Fruit fly (Drosophila melanogaster) whole organism, embryonic: ENCODE measurements around the gene CG3224.

Source experiments
- Ada2b ChIP-seq: fragments of 200-800 bp; sonication (Bioruptor generic); IDR thresholded peaks from 2 replicates; pipeline ENCODE4 v1.3.6; 2022; ENCODE audit warnings: missing biosample characterization, missing genetic modification characterization
- Atf6 ChIP-seq: fragments of 200-800 bp; sonication (Bioruptor generic); IDR thresholded peaks from 2 replicates; pipeline ENCODE4 v1.3.6; 2022; ENCODE audit warnings: missing biosample characterization, missing genetic modification characterization
- CG12104 ChIP-seq: fragments of 200-800 bp; sonication (Bioruptor generic); optimal IDR thresholded peaks from 3 replicates; lab custom pipeline; 2016; ENCODE audit warnings: missing biosample characterization, missing genetic modification characterization
- CG12942 ChIP-seq: fragments of 200-800 bp; sonication (Bioruptor generic); optimal IDR thresholded peaks from 3 replicates; lab custom pipeline; 2016; ENCODE audit warnings: missing biosample characterization, missing genetic modification characterization
- CG14860 ChIP-seq: fragments of 200-800 bp; sonication (Bioruptor generic); IDR thresholded peaks from 3 replicates; pipeline ENCODE4 v1.3.6; 2022; ENCODE audit warnings: missing biosample characterization, missing genetic modification characterization; ENCODE audit not compliant: partially characterized antibody
- CG14965 ChIP-seq: fragments of 200-800 bp; sonication (Bioruptor generic); optimal IDR thresholded peaks from 2 replicates; lab custom pipeline; 2016; ENCODE audit warnings: missing biosample characterization, missing genetic modification characterization, borderline replicate concordance
- CG15479 ChIP-seq: fragments of 200-800 bp; sonication (Bioruptor generic); optimal IDR thresholded peaks from 3 replicates; lab custom pipeline; 2019; ENCODE audit warnings: missing biosample characterization, mild to moderate bottlenecking, missing genetic modification characterization, moderate library complexity
- CG16815 ChIP-seq: fragments of 200-800 bp; sonication (Bioruptor generic); optimal IDR thresholded peaks from 3 replicates; lab custom pipeline; 2017; ENCODE audit warnings: missing biosample characterization, mild to moderate bottlenecking, missing genetic modification characterization
- CG2120 ChIP-seq: fragments of 200-800 bp; sonication (Bioruptor generic); optimal IDR thresholded peaks from 3 replicates; lab custom pipeline; 2016; ENCODE audit warnings: missing biosample characterization, missing genetic modification characterization
- CG2199 ChIP-seq: fragments of 200-800 bp; sonication (Bioruptor generic); IDR thresholded peaks from 3 replicates; pipeline ENCODE4 v1.3.6; 2022; ENCODE audit warnings: missing biosample characterization, missing genetic modification characterization
- CG30020 ChIP-seq: fragments of 200-800 bp; optimal IDR thresholded peaks from 2 replicates; lab custom pipeline; 2019; ENCODE audit warnings: missing biosample characterization, mild to moderate bottlenecking, missing genetic modification characterization, moderate library complexity
- CG3995 ChIP-seq: fragments of 200-800 bp; sonication (Bioruptor generic); optimal IDR thresholded peaks from 3 replicates; lab custom pipeline; 2016; ENCODE audit warnings: missing biosample characterization, missing genetic modification characterization
- CG42726 ChIP-seq: fragments of 200-800 bp; sonication (Bioruptor generic); IDR thresholded peaks from 2 replicates; pipeline ENCODE4 v1.3.6; 2022; ENCODE audit warnings: missing biosample characterization, missing genetic modification characterization; ENCODE audit not compliant: partially characterized antibody
- CG43689 ChIP-seq: fragments of 200-800 bp; sonication (Bioruptor generic); IDR thresholded peaks from 2 replicates; pipeline ENCODE4 v1.3.6; 2022; ENCODE audit warnings: missing biosample characterization, missing genetic modification characterization
- CG9215 ChIP-seq: fragments of 200-800 bp; sonication (Bioruptor generic); IDR thresholded peaks from 2 replicates; pipeline ENCODE4 v1.3.6; 2022; ENCODE audit warnings: missing biosample characterization, missing genetic modification characterization
- CoRest ChIP-seq: fragments of 200-800 bp; sonication (Bioruptor generic); optimal IDR thresholded peaks from 3 replicates; lab custom pipeline; 2018; ENCODE audit warnings: missing biosample characterization, mild to moderate bottlenecking, missing genetic modification characterization, moderate library complexity
- CrebB ChIP-seq: fragments of 200-800 bp; sonication (Bioruptor generic); optimal IDR thresholded peaks from 3 replicates; lab custom pipeline; 2018; ENCODE audit warnings: missing biosample characterization, mild to moderate bottlenecking, missing genetic modification characterization
- D ChIP-seq, 2 experiments: fragments of 200-800 bp in 1 of 2; fragments of >200 bp in 1 of 2; sonication (Bioruptor generic) in 1 of 2; optimal IDR thresholded peaks; 2 replicates in 1 of 2; 3 replicates in 1 of 2; lab custom pipeline; 2017; ENCODE audit warnings: mild to moderate bottlenecking in 1 of 2, missing biosample characterization in 1 of 2, missing genetic modification characterization in 1 of 2, missing genetic modification reagents in 1 of 2
- Dek ChIP-seq: fragments of 200-800 bp; sonication (Bioruptor generic); optimal IDR thresholded peaks from 3 replicates; lab custom pipeline; 2019; ENCODE audit warnings: missing biosample characterization, mild to moderate bottlenecking, missing genetic modification characterization, moderate library complexity
- Dfd ChIP-seq, 2 experiments: fragments of >200 bp; optimal IDR thresholded peaks; 2 replicates each; lab custom pipeline; 2017; ENCODE audit warnings: missing biosample characterization in 2 of 2, missing genetic modification characterization in 2 of 2
- Doc2 ChIP-seq: fragments of 200-800 bp; sonication (Bioruptor generic); IDR thresholded peaks from 2 replicates; pipeline ENCODE4 v1.3.6; 2022; ENCODE audit warnings: missing biosample characterization, missing genetic modification characterization
- Drgx ChIP-seq: fragments of 200-800 bp; sonication (Bioruptor generic); IDR thresholded peaks from 2 replicates; pipeline ENCODE4 v1.3.6; 2022; ENCODE audit warnings: missing biosample characterization, missing genetic modification characterization
- GATAe ChIP-seq: fragments of 200-800 bp; sonication (Bioruptor generic); conservative IDR thresholded peaks from 2 replicates; pipeline ENCODE4 v1.3.6; 2022; ENCODE audit warnings: missing biosample characterization, missing genetic modification characterization
- Gug ChIP-seq: fragments of 200-800 bp; sonication (Bioruptor generic); IDR thresholded peaks from 4 replicates; pipeline ENCODE4 v1.3.6; 2022; ENCODE audit warnings: missing biosample characterization, missing genetic modification characterization
- Hand ChIP-seq: fragments of 200-800 bp; sonication (Bioruptor generic); optimal IDR thresholded peaks from 2 replicates; lab custom pipeline; 2017; ENCODE audit warnings: mild to moderate bottlenecking, missing biosample characterization, missing genetic modification reagents, missing genetic modification characterization
- Kr ChIP-seq: fragments of 200-800 bp; sonication (Bioruptor generic); optimal IDR thresholded peaks from 2 replicates; lab custom pipeline; 2017; ENCODE audit warnings: missing biosample characterization, mild to moderate bottlenecking, missing genetic modification characterization
- Lpt ChIP-seq: fragments of >200 bp; optimal IDR thresholded peaks from 2 replicates; lab custom pipeline; 2018; ENCODE audit warnings: missing biosample characterization, missing genetic modification characterization
- Nf-YB ChIP-seq: fragments of 200-800 bp; sonication (Bioruptor generic); optimal IDR thresholded peaks from 3 replicates; lab custom pipeline; 2019; ENCODE audit warnings: missing biosample characterization, mild to moderate bottlenecking, missing genetic modification characterization, moderate library complexity
- Nf-YC ChIP-seq: fragments of 200-800 bp; optimal IDR thresholded peaks from 3 replicates; lab custom pipeline; 2019; ENCODE audit warnings: missing biosample characterization, mild to moderate bottlenecking, missing genetic modification characterization, moderate library complexity
- Pdp1 ChIP-seq, 2 experiments: fragments of 200-800 bp; sonication (Bioruptor generic); optimal IDR thresholded peaks; 3 replicates each; lab custom pipeline; 2016; ENCODE audit warnings: missing biosample characterization in 2 of 2, missing genetic modification characterization in 2 of 2, mild to moderate bottlenecking in 1 of 2, moderate library complexity in 1 of 2
- Sin3A ChIP-seq: fragments of >200 bp; optimal IDR thresholded peaks from 2 replicates; lab custom pipeline; 2018
- Taf1 ChIP-seq: fragments of 200-800 bp; sonication (Bioruptor generic); IDR thresholded peaks from 2 replicates; pipeline ENCODE4 v1.3.6; 2022; ENCODE audit warnings: missing biosample characterization, missing genetic modification characterization
- ab ChIP-seq: fragments of 200-800 bp; sonication (Bioruptor generic); optimal IDR thresholded peaks from 2 replicates; lab custom pipeline; 2016; ENCODE audit warnings: missing biosample characterization, missing genetic modification characterization
- croc ChIP-seq: fragments of 200-800 bp; sonication (Bioruptor generic); conservative IDR thresholded peaks from 3 replicates; pipeline ENCODE4 v1.3.6; 2022; ENCODE audit warnings: missing biosample characterization, missing genetic modification characterization
- dimm ChIP-seq: fragments of 200-800 bp; sonication (Bioruptor generic); IDR thresholded peaks from 2 replicates; pipeline ENCODE4 v1.3.6; 2022; ENCODE audit warnings: missing biosample characterization, missing genetic modification characterization
- eve ChIP-seq, 2 experiments: fragments of >200 bp; optimal IDR thresholded peaks; 2 replicates each; lab custom pipeline; 2017; ENCODE audit warnings: missing biosample characterization in 2 of 2, missing genetic modification characterization in 2 of 2
- fd64A ChIP-seq: fragments of 200-800 bp; sonication (Bioruptor generic); optimal IDR thresholded peaks from 3 replicates; lab custom pipeline; 2018; ENCODE audit warnings: missing biosample characterization, mild to moderate bottlenecking, missing genetic modification characterization
- gem ChIP-seq: fragments of 200-800 bp; sonication (Bioruptor generic); optimal IDR thresholded peaks from 2 replicates; lab custom pipeline; 2019; ENCODE audit warnings: missing biosample characterization, mild to moderate bottlenecking, missing genetic modification characterization, moderate library complexity
- gsb ChIP-seq: fragments of 200-800 bp; sonication (Bioruptor generic); IDR thresholded peaks from 2 replicates; pipeline ENCODE4 v1.3.6; 2022; ENCODE audit warnings: missing biosample characterization, missing genetic modification characterization
- jing ChIP-seq: fragments of 200-800 bp; sonication (Bioruptor generic); optimal IDR thresholded peaks from 2 replicates; lab custom pipeline; 2018; ENCODE audit warnings: missing biosample characterization, mild to moderate bottlenecking, missing genetic modification characterization
- knrl ChIP-seq: fragments of 200-800 bp; sonication (Bioruptor generic); IDR thresholded peaks from 3 replicates; pipeline ENCODE4 v1.3.6; 2022; ENCODE audit warnings: missing biosample characterization, missing genetic modification characterization; ENCODE audit not compliant: partially characterized antibody
- lilli ChIP-seq: fragments of 200-800 bp; sonication (Bioruptor generic); optimal IDR thresholded peaks from 3 replicates; lab custom pipeline; 2016; ENCODE audit warnings: missing biosample characterization, missing genetic modification characterization
- nerfin-1 ChIP-seq: fragments of 200-800 bp; sonication (Bioruptor generic); optimal IDR thresholded peaks from 3 replicates; lab custom pipeline; 2019; ENCODE audit warnings: missing biosample characterization, mild to moderate bottlenecking, missing genetic modification characterization, moderate library complexity
- nerfin-2 ChIP-seq: fragments of 200-800 bp; sonication (Bioruptor generic); IDR thresholded peaks from 2 replicates; pipeline ENCODE4 v1.3.6; 2022; ENCODE audit warnings: missing biosample characterization, missing genetic modification characterization; ENCODE audit not compliant: partially characterized antibody
- nmo ChIP-seq: fragments of 200-800 bp; sonication (Bioruptor generic); optimal IDR thresholded peaks from 2 replicates; lab custom pipeline; 2018; ENCODE audit warnings: missing biosample characterization, mild to moderate bottlenecking, missing genetic modification characterization, moderate library complexity
- odd ChIP-seq: fragments of 200-800 bp; sonication (Bioruptor generic); optimal IDR thresholded peaks from 2 replicates; lab custom pipeline; 2017; ENCODE audit warnings: missing biosample characterization, mild to moderate bottlenecking, missing genetic modification characterization
- peb ChIP-seq: fragments of 200-800 bp; sonication (Bioruptor generic); IDR thresholded peaks from 2 replicates; pipeline ENCODE4 v1.3.6; 2022; ENCODE audit warnings: missing biosample characterization, missing genetic modification characterization
- sens ChIP-seq: fragments of 200-800 bp; sonication (Bioruptor generic); peaks from one replicate; lab custom pipeline; 2016; ENCODE audit warnings: missing biosample characterization, missing genetic modification characterization
- sens-2 ChIP-seq: fragments of 200-800 bp; sonication (Bioruptor generic); IDR thresholded peaks from 2 replicates; pipeline ENCODE4 v1.3.6; 2022; ENCODE audit warnings: missing biosample characterization, missing genetic modification characterization
- tx ChIP-seq: fragments of 200-800 bp; sonication (Bioruptor generic); optimal IDR thresholded peaks from 2 replicates; lab custom pipeline; 2016; ENCODE audit warnings: missing biosample characterization, missing genetic modification characterization

Gene CG3224

DNA sequence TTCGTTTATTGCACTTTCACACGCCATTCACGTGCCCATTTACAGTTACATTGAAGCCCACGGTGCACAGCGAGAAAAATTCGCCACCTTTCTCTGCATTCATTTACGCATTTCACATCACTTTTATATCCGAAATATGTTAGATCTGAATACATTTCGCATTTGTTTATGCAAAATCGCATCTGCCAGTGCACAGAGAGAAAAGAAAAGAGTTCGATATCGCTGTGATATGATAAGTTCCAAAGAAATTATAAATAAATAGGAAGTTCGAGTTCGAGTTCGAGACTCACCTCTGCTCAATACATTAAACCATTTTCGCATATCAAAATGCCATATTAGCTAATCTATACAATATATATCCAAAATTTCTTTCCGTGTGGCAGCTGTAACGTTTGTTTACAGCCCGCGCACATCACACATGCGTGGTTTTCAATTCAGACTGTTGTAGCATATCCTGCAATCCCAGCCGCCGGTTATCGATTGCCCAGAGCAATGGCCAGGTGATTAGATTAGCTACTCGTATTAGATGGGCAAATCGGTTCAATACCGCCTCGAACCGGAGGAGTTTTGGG, 5.2 kb downstream of the CG3224 start (continued):
- TF ChIP-seq dimm (GFP tag; lab: Robert Waterston, UW) (peak; percentile 61; the same call in 1 of the 2 replicates), Dfd (GFP tag; optimal IDR thresholded peaks at IDR 0.05; lab: Kevin White, UChicago) (no peak), Pdp1 (GFP tag; optimal IDR thresholded peaks at IDR 0.05; lab: Kevin White, UChicago) (peak; percentile 70 to 89), CG14965 (GFP tag; lab: Kevin White, UChicago) (peak; percentile 27), Nf-YC (tag; lab: Kevin White, UChicago) (peak; percentile 72), fd64A (GFP tag; lab: Kevin White, UChicago) (peak; percentile 18), sens (GFP tag; lab: Kevin White, UChicago) (peak; percentile 96), Drgx (GFP tag; lab: Robert Waterston, UW) (peak; percentile 88), Kr (GFP tag; lab: Kevin White, UChicago) (no peak), Ada2b (peak; percentile 79), CG15479 (no peak), CG12104 (GFP tag; lab: Kevin White, UChicago) (peak; percentile 86), CG30020 (tag; lab: Kevin White, UChicago) (peak; percentile 42), Dek (tag; lab: Kevin White, UChicago) (peak; percentile 78), CG14860 (GFP tag; lab: Robert Waterston, UW) (no peak), nerfin-1 (tag; lab: Kevin White, UChicago) (peak; percentile 70), CG9215 (GFP tag; lab: Robert Waterston, UW) (peak; percentile 73), gsb (GFP tag; lab: Robert Waterston, UW) (peak; percentile 45; the same call in 1 of the 2 replicates), CG16815 (GFP tag; lab: Kevin White, UChicago) (peak; percentile 73), CrebB (tag; lab: Kevin White, UChicago) (peak; percentile 45), Hand (GFP tag; lab: Kevin White, UChicago) (peak; percentile 74), D (optimal IDR thresholded peaks at IDR 0.05; lab: Kevin White, UChicago) (no peak), D (GFP tag; optimal IDR thresholded peaks at IDR 0.05; lab: Kevin White, UChicago) (peak; percentile 79), tx (GFP tag; lab: Kevin White, UChicago) (peak; percentile 69), Doc2 (no peak), Sin3A (lab: Kevin White, UChicago) (no peak), CG12942 (GFP tag; lab: Kevin White, UChicago) (peak; percentile 74), Nf-YB (peak; percentile 71), Lpt (no peak), odd (GFP tag; lab: Kevin White, UChicago) (peak; percentile 78), Gug (GFP tag; lab: Robert Waterston, UW) (peak; percentile 72), CG42726 (no peak), knrl (GFP tag; lab: Robert Waterston, UW) (no peak), CG3995 (GFP tag; lab: Kevin White, UChicago) (peak; percentile 51), CG43689 (GFP tag; lab: Robert Waterston, UW) (peak; percentile 63; the same call in 1 of the 2 replicates), CG2199 (GFP tag; lab: Robert Waterston, UW) (no peak), nmo (peak; percentile 91), GATAe (no peak; the same call in 1 of the 2 replicates), croc (GFP tag; lab: Robert Waterston, UW) (peak; percentile 60; the same call in 2 of the 3 replicates), eve (GFP tag; optimal IDR thresholded peaks at IDR 0.05; lab: Kevin White, UChicago) (peak in 1 of 2 experiments; percentile 42), nerfin-2 (no peak), gem (peak; percentile 89), Atf6 (GFP tag; lab: Robert Waterston, UW) (peak; percentile 88; the same call in 1 of the 2 replicates), lilli (peak; percentile 92), peb (GFP tag; lab: Robert Waterston, UW) (peak; percentile 60), ab (GFP tag; lab: Kevin White, UChicago) (peak; percentile 20), CoRest (tag; lab: Kevin White, UChicago) (peak; percentile 88), CG2120 (GFP tag; lab: Kevin White, UChicago) (peak; percentile 92), jing (GFP tag; lab: Kevin White, UChicago) (peak; percentile 66), sens-2 (GFP tag; lab: Robert Waterston, UW) (peak; percentile 46; the same call in 1 of the 2 replicates), Taf1 (GFP tag; lab: Robert Waterston, UW) (peak; percentile 63)
